Worm (Caenorhabditis elegans) whole organism, L1 larva: ENCODE results near the gene gst-38.

Experiments
- aly-2 ChIP-seq: fragments of 150-350 bp; optimal IDR thresholded peaks from 2 replicates; lab custom pipeline; 2014; ENCODE audit warnings: missing biosample characterization, missing genetic modification characterization
- blmp-1 ChIP-seq: fragments of 150-350 bp; optimal IDR thresholded peaks from 2 replicates; lab custom pipeline; 2014; ENCODE audit warnings: missing biosample characterization, missing genetic modification characterization
- ceh-90 ChIP-seq: sonication (generic microtip); optimal IDR thresholded peaks from 2 replicates; lab custom pipeline; 2016; ENCODE audit warnings: missing genetic modification characterization, missing compliant biosample characterization
- ces-1 ChIP-seq: fragments of 150-350 bp; optimal IDR thresholded peaks from 2 replicates; lab custom pipeline; 2014; ENCODE audit warnings: missing biosample characterization, missing genetic modification reagents, missing genetic modification characterization
- efl-1 ChIP-seq, 4 experiments: fragments of 150-350 bp; optimal IDR thresholded peaks in 3 of 4; peaks in 1 of 4; 1 replicate in 1 of 4; 2 replicates in 3 of 4; lab custom pipeline; 2014; ENCODE audit warnings: missing biosample characterization in 2 of 4, missing genetic modification characterization in 2 of 4, missing genetic modification reagents in 2 of 4
- egl-27 ChIP-seq, 2 experiments: fragments of 150-350 bp in 1 of 2; sonication (generic microtip); optimal IDR thresholded peaks; 3 replicates each; lab custom pipeline; 2017 to 2018; ENCODE audit warnings: missing biosample characterization in 2 of 2, missing genetic modification characterization in 2 of 2, missing genetic modification reagents in 2 of 2
- elt-2 ChIP-seq: sonication (generic microtip); optimal IDR thresholded peaks from 2 replicates; lab custom pipeline; 2016; ENCODE audit warnings: missing genetic modification characterization, mild to moderate bottlenecking, inconsistent platforms, missing compliant biosample characterization, missing genetic modification reagents
- fkh-4 ChIP-seq: sonication (generic microtip); optimal IDR thresholded peaks from 2 replicates; lab custom pipeline; 2016; ENCODE audit warnings: missing compliant biosample characterization, missing genetic modification characterization, borderline replicate concordance
- fkh-8 ChIP-seq: sonication (generic microtip); optimal IDR thresholded peaks from 2 replicates; lab custom pipeline; 2016; ENCODE audit warnings: mild to moderate bottlenecking, missing genetic modification characterization, missing compliant biosample characterization
- fos-1 ChIP-seq: fragments of 150-350 bp; optimal IDR thresholded peaks from 2 replicates; lab custom pipeline; 2014; ENCODE audit warnings: missing biosample characterization, missing genetic modification characterization
- hlh-17 ChIP-seq: fragments of 200-800 bp; sonication (Bioruptor generic); optimal IDR thresholded peaks from 2 replicates; lab custom pipeline; 2018; ENCODE audit warnings: missing genetic modification characterization, mild to moderate bottlenecking, missing compliant biosample characterization, moderate library complexity, borderline replicate concordance
- lin-13 ChIP-seq: fragments of 150-350 bp; optimal IDR thresholded peaks from 2 replicates; lab custom pipeline; 2014; ENCODE audit warnings: missing biosample characterization, missing genetic modification reagents, missing genetic modification characterization
- lin-14 ChIP-seq: fragments of 200-800 bp; sonication (Bioruptor generic); optimal IDR thresholded peaks from 2 replicates; lab custom pipeline; 2018; ENCODE audit warnings: mild to moderate bottlenecking, missing genetic modification characterization, moderate library complexity, missing compliant biosample characterization
- lsy-2 ChIP-seq, 2 experiments: fragments of 150-350 bp; optimal IDR thresholded peaks; 2 replicates each; lab custom pipeline; 2014; ENCODE audit warnings: missing biosample characterization in 2 of 2, missing genetic modification characterization in 2 of 2
- mab-9 ChIP-seq: fragments of 200-800 bp; sonication (Bioruptor generic); IDR thresholded peaks from 2 replicates; pipeline ENCODE4 v1.3.6; 2022; ENCODE audit warnings: missing genetic modification reagents, missing genetic modification characterization, missing compliant biosample characterization
- nhr-12 ChIP-seq: sonication (generic microtip); optimal IDR thresholded peaks from 2 replicates; lab custom pipeline; 2017; ENCODE audit warnings: missing biosample characterization, missing genetic modification characterization
- nhr-20 ChIP-seq: sonication (generic microtip); optimal IDR thresholded peaks from 2 replicates; lab custom pipeline; 2016; ENCODE audit warnings: mild to moderate bottlenecking, missing genetic modification characterization, missing compliant biosample characterization
- nhr-237 ChIP-seq: fragments of 150-350 bp; optimal IDR thresholded peaks from 2 replicates; lab custom pipeline; 2014; ENCODE audit warnings: missing biosample characterization, missing genetic modification characterization
- nhr-28 ChIP-seq: fragments of 150-350 bp; optimal IDR thresholded peaks from 2 replicates; lab custom pipeline; 2014; ENCODE audit warnings: missing biosample characterization, missing genetic modification characterization
- nhr-47 ChIP-seq: sonication (generic microtip); optimal IDR thresholded peaks from 2 replicates; lab custom pipeline; 2016; ENCODE audit warnings: mild to moderate bottlenecking, missing genetic modification characterization, moderate library complexity, missing compliant biosample characterization
- snpc-4 ChIP-seq: fragments of 150-350 bp; optimal IDR thresholded peaks from 2 replicates; lab custom pipeline; 2014; ENCODE audit warnings: missing biosample characterization, missing genetic modification characterization
- sox-4 ChIP-seq: sonication (generic microtip); optimal IDR thresholded peaks from 2 replicates; lab custom pipeline; 2016; ENCODE audit warnings: missing genetic modification characterization, missing compliant biosample characterization
- tlp-1 ChIP-seq: fragments of 150-350 bp; optimal IDR thresholded peaks from 2 replicates; lab custom pipeline; 2014; ENCODE audit warnings: missing biosample characterization, missing genetic modification characterization
- unc-130 ChIP-seq: fragments of 150-350 bp; optimal IDR thresholded peaks from 2 replicates; lab custom pipeline; 2017; ENCODE audit warnings: missing biosample characterization, missing genetic modification characterization, inconsistent platforms
- unc-30 ChIP-seq: sonication (generic microtip); optimal IDR thresholded peaks from 2 replicates; lab custom pipeline; 2017; ENCODE audit warnings: missing biosample characterization, missing genetic modification characterization
- unc-86 ChIP-seq: sonication (generic microtip); optimal IDR thresholded peaks from 2 replicates; lab custom pipeline; 2016; ENCODE audit warnings: missing genetic modification characterization, missing compliant biosample characterization
- xbp-1 ChIP-seq: sonication (generic microtip); optimal IDR thresholded peaks from 2 replicates; lab custom pipeline; 2016; ENCODE audit warnings: missing genetic modification characterization, missing compliant biosample characterization
- ztf-4 ChIP-seq: fragments of 150-350 bp; optimal IDR thresholded peaks from 2 replicates; lab custom pipeline; 2014; ENCODE audit warnings: missing biosample characterization, missing genetic modification characterization

gst-38 gene

ce11 chrV:15914774-15915173 lies 1.1 kb downstream of the gst-38 start:
- TF ChIP-seq snpc-4 (tag; lab: Kevin White, UChicago) (no peak), nhr-12 (tag; lab: Kevin White, UChicago) (no peak), mab-9 (GFP tag; lab: Robert Waterston, UW) (no peak), fkh-4 (tag; lab: Kevin White, UChicago) (no peak), unc-130 (tag; lab: Kevin White, UChicago) (no peak), fkh-8 (tag; lab: Kevin White, UChicago) (no peak), aly-2 (tag; lab: Kevin White, UChicago) (no peak)

- no peak for TF ChIP-seq lsy-2 (tag; optimal IDR thresholded peaks at IDR 0.05; lab: Kevin White, UChicago)
- no peak for TF ChIP-seq nhr-237 (tag; lab: Kevin White, UChicago)
- TF ChIP-seq ceh-90 (tag; lab: Kevin White, UChicago), result no peak
- TF ChIP-seq ces-1 (GFP tag; lab: Kevin White, UChicago), result no peak
- no peak for TF ChIP-seq hlh-17 (GFP tag; lab: Kevin White, UChicago)
- no peak for TF ChIP-seq blmp-1
- no peak for TF ChIP-seq ztf-4 (tag; lab: Kevin White, UChicago)
- TF ChIP-seq nhr-28 (tag; lab: Kevin White, UChicago), result no peak
- TF ChIP-seq lin-14 (GFP tag; lab: Kevin White, UChicago), result no peak
- TF ChIP-seq fos-1 (tag; lab: Kevin White, UChicago), result no peak
- no peak for TF ChIP-seq unc-30
- TF ChIP-seq lin-13 (GFP tag; lab: Kevin White, UChicago), result no peak
- no peak for TF ChIP-seq egl-27 (tag; optimal IDR thresholded peaks at IDR 0.05; lab: Kevin White, UChicago)
- TF ChIP-seq nhr-47 (tag; lab: Kevin White, UChicago), result no peak
These were observed 2.2 kb downstream of the gst-38 start, which contains the start of gene F35E8.7 for ce11 chrV:15913714-15914113. Gene F35E8.7 (plus strand): TSS chrV:15914014.

- no peak for TF ChIP-seq xbp-1 (tag; lab: Kevin White, UChicago)
- no peak for TF ChIP-seq lsy-2 (tag; optimal IDR thresholded peaks at IDR 0.05; lab: Kevin White, UChicago)
These were observed 3.2 kb downstream of the gst-38 start for ce11 chrV:15912677-15913076.

ce11 chrV:15911848-15912247 lies 4.0 kb downstream of the gst-38 start, which contains the start of gene F35E8.6:
Gene F35E8.6 (plus strand): TSS chrV:15912148.
- TF ChIP-seq nhr-20 (tag; lab: Kevin White, UChicago), result no peak
- no peak for TF ChIP-seq unc-86 (tag; lab: Kevin White, UChicago)
- no peak for TF ChIP-seq sox-4 (tag; lab: Kevin White, UChicago)
- no peak for TF ChIP-seq elt-2
- no peak for TF ChIP-seq tlp-1 (tag; lab: Kevin White, UChicago)

ce11 chrV:15905530-15905929 lies 10.3 kb downstream of the gst-38 start, which contains the start of the genes F35E8.1 and F35E8.2:
Gene F35E8.1 (minus strand): TSS chrV:15905630.
Gene F35E8.2 (plus strand): TSS chrV:15905661.
- peak; percentile 4 for TF ChIP-seq elt-2

- no peak for TF ChIP-seq blmp-1
- TF ChIP-seq efl-1 (optimal IDR thresholded peaks at IDR 0.05; lab: Kevin White, UChicago), result no peak
- TF ChIP-seq efl-1 (GFP tag; optimal IDR thresholded peaks at IDR 0.05 in 1 of 2; lab: Kevin White, UChicago), result peak in 1 of 2 experiments; percentile 90
- TF ChIP-seq, all 84 proteins: peak for 1
These were observed 15.3 kb downstream of the gst-38 start for ce11 chrV:15900564-15900963.

- TF ChIP-seq nhr-20 (tag; lab: Kevin White, UChicago), result no peak
These were observed 16.2 kb downstream of the gst-38 start, which contains the start of gene T06C12.14 for ce11 chrV:15899696-15900095. Gene T06C12.14 (plus strand): TSS chrV:15899996.
